Fruit fly (Drosophila melanogaster) whole organism, pupa: ENCODE measurements around the gene CG9164.

Experiments
- CG10348 ChIP-seq: fragments of 200-800 bp; sonication (Bioruptor generic); IDR thresholded peaks from 2 replicates; pipeline ENCODE4 v1.3.6; 2022; ENCODE audit warnings: missing biosample characterization, missing genetic modification characterization
- CG12605 ChIP-seq: fragments of 200-800 bp; sonication (Bioruptor generic); IDR thresholded peaks from 2 replicates; pipeline ENCODE4 v1.3.6; 2022; ENCODE audit warnings: missing biosample characterization, missing genetic modification characterization
- CG13204 ChIP-seq: fragments of 200-800 bp; sonication (Bioruptor generic); optimal IDR thresholded peaks from 2 replicates; lab custom pipeline; 2018; ENCODE audit warnings: missing biosample characterization, mild to moderate bottlenecking, missing genetic modification characterization, moderate library complexity
- CG14655 ChIP-seq: fragments of 200-800 bp; sonication (Bioruptor generic); optimal IDR thresholded peaks from 3 replicates; lab custom pipeline; 2017; ENCODE audit warnings: mild to moderate bottlenecking, missing biosample characterization, missing genetic modification reagents, missing genetic modification characterization
- CG15710 ChIP-seq: fragments of 200-800 bp; sonication (Bioruptor generic); optimal IDR thresholded peaks from 2 replicates; lab custom pipeline; 2018; ENCODE audit warnings: missing biosample characterization, mild to moderate bottlenecking, missing genetic modification characterization, moderate library complexity
- CG17806 ChIP-seq: fragments of 200-800 bp; sonication (Bioruptor generic); optimal IDR thresholded peaks from 2 replicates; lab custom pipeline; 2018; ENCODE audit warnings: missing biosample characterization, mild to moderate bottlenecking, missing genetic modification characterization, moderate library complexity
- CG32121 ChIP-seq: fragments of 200-800 bp; sonication (Bioruptor generic); IDR thresholded peaks from 2 replicates; pipeline ENCODE4 v1.3.6; 2022; ENCODE audit warnings: missing biosample characterization, missing genetic modification characterization
- CG34367 ChIP-seq: fragments of 200-800 bp; sonication (Bioruptor generic); optimal IDR thresholded peaks from 2 replicates; lab custom pipeline; 2018; ENCODE audit warnings: missing biosample characterization, mild to moderate bottlenecking, missing genetic modification characterization
- CG4496 ChIP-seq: fragments of 200-800 bp; sonication (Bioruptor generic); IDR thresholded peaks from 3 replicates; pipeline ENCODE4 v1.3.6; 2022; ENCODE audit warnings: missing biosample characterization, missing genetic modification characterization
- CG8159 ChIP-seq: fragments of 200-800 bp; sonication (Bioruptor generic); optimal IDR thresholded peaks from 3 replicates; lab custom pipeline; 2018; ENCODE audit warnings: missing biosample characterization, mild to moderate bottlenecking, missing genetic modification characterization, moderate library complexity
- CG8301 ChIP-seq: fragments of 200-800 bp; sonication (Bioruptor generic); optimal IDR thresholded peaks from 2 replicates; lab custom pipeline; 2018; ENCODE audit warnings: missing biosample characterization, mild to moderate bottlenecking, missing genetic modification characterization
- CG9948 ChIP-seq: fragments of 200-800 bp; sonication (Bioruptor generic); optimal IDR thresholded peaks from 2 replicates; lab custom pipeline; 2018; ENCODE audit warnings: missing biosample characterization, mild to moderate bottlenecking, missing genetic modification characterization, moderate library complexity
- D1 ChIP-seq: fragments of 200-800 bp; sonication (Bioruptor generic); optimal IDR thresholded peaks from 2 replicates; lab custom pipeline; 2018; ENCODE audit warnings: missing biosample characterization, mild to moderate bottlenecking, missing genetic modification characterization, moderate library complexity
- EcR ChIP-seq: fragments of 200-800 bp; sonication (Bioruptor generic); optimal IDR thresholded peaks from 3 replicates; lab custom pipeline; 2019; ENCODE audit warnings: missing biosample characterization, missing genetic modification characterization, mild to moderate bottlenecking, moderate library complexity, missing genetic modification reagents
- Ets98B ChIP-seq: fragments of 200-800 bp; sonication (Bioruptor generic); IDR thresholded peaks from 2 replicates; pipeline ENCODE4 v1.3.6; 2022; ENCODE audit warnings: missing biosample characterization, missing genetic modification characterization
- Pif1A ChIP-seq: fragments of 200-800 bp; sonication (Bioruptor generic); optimal IDR thresholded peaks from 3 replicates; lab custom pipeline; 2016; ENCODE audit warnings: missing biosample characterization, missing genetic modification characterization
- Pif1B ChIP-seq: fragments of 200-800 bp; sonication (Bioruptor generic); optimal IDR thresholded peaks from 3 replicates; lab custom pipeline; 2016; ENCODE audit warnings: missing biosample characterization, missing genetic modification characterization
- Snoo ChIP-seq: fragments of 200-800 bp; sonication (Bioruptor generic); optimal IDR thresholded peaks from 3 replicates; lab custom pipeline; 2017; ENCODE audit warnings: missing biosample characterization, mild to moderate bottlenecking, missing genetic modification characterization, inconsistent platforms
- fd96Ca ChIP-seq: fragments of 200-800 bp; sonication (Bioruptor generic); IDR thresholded peaks from 3 replicates; pipeline ENCODE4 v1.3.6; 2022; ENCODE audit warnings: missing biosample characterization, missing genetic modification characterization
- gl ChIP-seq: fragments of 200-800 bp; sonication (Bioruptor generic); optimal IDR thresholded peaks from 2 replicates; lab custom pipeline; 2018; ENCODE audit warnings: missing biosample characterization, mild to moderate bottlenecking, missing genetic modification characterization
- rn ChIP-seq: fragments of 200-800 bp; sonication (Bioruptor generic); IDR thresholded peaks from 2 replicates; pipeline ENCODE4 v1.3.6; 2022; ENCODE audit warnings: missing biosample characterization, missing genetic modification characterization

CG9164 gene

DNA sequence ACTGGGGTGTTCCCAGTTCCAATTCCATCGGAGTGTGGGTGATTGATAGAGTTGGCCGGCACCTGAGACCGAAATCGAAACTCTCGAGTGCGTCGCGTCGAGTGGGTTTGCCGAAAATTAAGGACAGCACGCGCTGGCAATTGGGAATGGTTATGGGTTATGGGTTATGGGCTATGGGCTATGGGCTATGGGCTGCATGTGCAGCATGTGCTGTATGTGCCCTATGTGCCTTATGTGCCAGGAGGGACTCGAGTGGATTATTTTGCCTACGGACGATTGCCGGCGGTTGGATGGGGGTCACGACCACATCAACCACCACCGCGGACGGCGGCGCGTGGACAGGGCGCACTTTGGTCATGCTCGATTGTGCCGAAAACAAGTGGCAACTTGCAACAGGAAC, 15.1 kb downstream of the CG9164 start:
- no peak for TF ChIP-seq CG4496 (GFP tag; lab: Robert Waterston, UW)
- no peak for TF ChIP-seq EcR (GFP tag; lab: Kevin White, UChicago)
- no peak for TF ChIP-seq CG10348 (GFP tag; lab: Robert Waterston, UW)
- TF ChIP-seq CG32121 (GFP tag; lab: Robert Waterston, UW), result no peak
- TF ChIP-seq CG8301 (tag; lab: Kevin White, UChicago), result no peak
- TF ChIP-seq Snoo (tag; lab: Kevin White, UChicago), result no peak
- TF ChIP-seq CG34367 (tag; lab: Kevin White, UChicago), result no peak
- no peak for TF ChIP-seq CG12605 (GFP tag; lab: Robert Waterston, UW)
- no peak for TF ChIP-seq D1
- TF ChIP-seq Pif1A (GFP tag; lab: Kevin White, UChicago), result no peak
- TF ChIP-seq CG8159 (tag; lab: Kevin White, UChicago), result no peak
- TF ChIP-seq CG9948 (tag; lab: Kevin White, UChicago), result no peak

DNA sequence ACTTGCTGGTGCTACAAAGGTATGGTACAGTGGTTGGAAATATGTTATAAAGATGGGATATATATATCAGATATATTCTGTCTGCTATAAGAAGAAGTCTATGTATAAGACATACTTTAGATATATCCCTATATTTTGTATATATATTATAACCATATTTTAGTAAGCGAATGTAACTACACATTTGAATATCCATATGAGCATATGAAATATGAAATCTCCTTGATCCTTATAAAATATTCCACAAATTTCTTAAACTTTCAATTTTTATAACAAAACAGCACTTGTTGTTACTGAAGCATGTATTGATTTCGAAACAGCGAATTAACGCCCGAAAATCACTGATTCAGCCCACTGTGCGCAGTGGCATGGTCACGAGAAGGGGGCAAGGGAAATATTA, 20.8 kb downstream of the CG9164 start:
- peak; percentile 39 for TF ChIP-seq CG8159 (tag; lab: Kevin White, UChicago)
- no peak for TF ChIP-seq CG34367 (tag; lab: Kevin White, UChicago)
- TF ChIP-seq Snoo (tag; lab: Kevin White, UChicago), result no peak
- no peak for TF ChIP-seq Ets98B (GFP tag; lab: Robert Waterston, UW)
- no peak for TF ChIP-seq rn
- no peak for TF ChIP-seq CG13204 (GFP tag; lab: Kevin White, UChicago)
- no peak for TF ChIP-seq CG4496 (GFP tag; lab: Robert Waterston, UW)
- TF ChIP-seq Pif1B, result no peak

DNA sequence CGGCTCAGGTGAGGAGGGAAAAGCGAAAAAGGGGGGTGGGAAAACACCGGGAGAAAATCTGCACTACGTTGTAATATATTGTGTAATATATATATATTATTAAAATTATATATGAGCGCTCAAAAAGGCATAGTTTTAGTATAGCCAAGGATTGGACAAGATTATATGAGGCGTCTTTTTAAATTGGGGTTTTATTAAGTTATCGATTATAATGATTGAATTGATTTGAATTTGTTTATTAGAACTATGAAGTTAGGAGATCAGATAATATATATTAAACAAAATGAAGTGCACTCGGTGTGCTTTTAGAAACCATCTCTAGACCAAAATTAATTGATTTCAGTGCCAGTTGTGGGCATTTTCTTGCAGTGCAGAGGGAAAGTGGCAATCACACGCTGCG, 21.6 kb downstream of the CG9164 start:
- TF ChIP-seq CG12605 (GFP tag; lab: Robert Waterston, UW), result no peak
- peak; percentile 3 for TF ChIP-seq CG15710 (tag; lab: Kevin White, UChicago)
- TF ChIP-seq CG8301 (tag; lab: Kevin White, UChicago), result no peak
- no peak for TF ChIP-seq EcR (GFP tag; lab: Kevin White, UChicago)
- peak; percentile 1 for TF ChIP-seq CG14655
- peak; percentile 38 for TF ChIP-seq CG8159 (tag; lab: Kevin White, UChicago)
- no peak for TF ChIP-seq CG4496 (GFP tag; lab: Robert Waterston, UW)

DNA sequence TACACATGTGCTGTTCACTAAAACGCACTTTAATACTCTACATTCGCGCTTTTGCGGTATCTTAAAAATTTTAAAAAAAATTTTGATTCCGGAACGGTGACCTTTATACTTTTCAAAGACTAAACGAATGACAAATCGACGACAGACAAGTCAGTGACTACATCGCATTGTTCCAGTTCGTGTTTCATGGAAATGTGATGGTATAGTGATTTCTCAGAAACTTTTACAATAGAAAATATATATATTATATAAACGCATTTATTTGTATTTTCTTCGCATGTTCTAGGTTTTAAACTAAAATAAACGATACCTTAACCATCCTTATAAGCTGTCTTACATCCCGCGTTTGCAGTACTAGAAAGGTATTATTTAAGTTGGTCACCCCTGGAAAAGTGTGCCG, 24.3 kb downstream of the CG9164 start, which contains the start of gene Pp1-13C:
TSS of gene Pp1-13C (minus strand) at position 101 of the 400 bp plus-strand sequence.
- TF ChIP-seq CG14655 (no peak), Pif1B (no peak), CG15710 (tag; lab: Kevin White, UChicago) (no peak), CG32121 (GFP tag; lab: Robert Waterston, UW) (no peak), D1 (no peak), CG4496 (GFP tag; lab: Robert Waterston, UW) (no peak)

DNA sequence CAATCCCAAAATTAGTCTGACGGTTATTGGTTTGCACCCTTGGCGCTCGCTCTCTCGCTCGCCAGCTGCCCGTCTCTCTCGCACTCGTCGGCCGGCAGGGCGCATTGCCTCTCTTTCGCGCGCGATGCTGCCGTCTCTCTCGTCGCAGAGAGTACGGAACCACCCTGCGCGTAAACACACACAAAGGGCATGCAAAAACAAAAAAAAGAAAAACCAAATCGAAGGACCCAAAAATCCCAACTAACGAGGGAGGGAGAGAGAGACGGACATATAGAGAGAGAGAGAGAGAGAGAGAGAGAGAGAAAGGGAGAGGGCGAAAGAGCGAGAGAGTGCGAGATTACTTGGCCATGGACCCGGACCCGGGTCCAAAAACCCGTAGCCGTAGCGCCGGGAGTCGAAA, 28.8 kb downstream of the CG9164 start:
- no peak for TF ChIP-seq CG17806 (tag; lab: Kevin White, UChicago)
- TF ChIP-seq Ets98B (GFP tag; lab: Robert Waterston, UW), result no peak
- TF ChIP-seq CG14655, result no peak
- no peak for TF ChIP-seq fd96Ca (GFP tag; lab: Robert Waterston, UW)
- TF ChIP-seq rn, result no peak
- no peak for TF ChIP-seq EcR (GFP tag; lab: Kevin White, UChicago)
- TF ChIP-seq CG10348 (GFP tag; lab: Robert Waterston, UW), result no peak
- TF ChIP-seq Pif1B, result no peak
- no peak for TF ChIP-seq gl (tag; lab: Kevin White, UChicago)
- no peak for TF ChIP-seq CG4496 (GFP tag; lab: Robert Waterston, UW)
- TF ChIP-seq CG13204 (GFP tag; lab: Kevin White, UChicago), result no peak

DNA sequence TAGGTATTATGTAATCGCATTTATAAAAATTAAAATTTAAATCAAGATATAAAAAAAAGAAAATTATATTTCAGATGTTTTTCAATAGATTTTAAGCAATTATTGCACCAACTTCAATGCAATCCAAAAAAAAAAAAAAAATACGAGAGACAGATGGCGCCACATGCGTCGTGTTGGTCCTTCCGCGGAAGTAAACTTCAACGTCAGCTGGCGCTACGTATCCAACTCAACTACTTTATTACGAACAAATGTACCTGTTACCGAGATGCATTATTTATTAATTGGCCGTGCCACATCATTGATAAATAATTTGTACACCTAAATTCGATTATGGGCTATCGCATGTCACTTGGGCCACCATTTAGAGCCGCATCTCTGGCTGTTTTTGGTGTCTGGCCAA, 31.6 kb downstream of the CG9164 start:
- TF ChIP-seq Pif1A (GFP tag; lab: Kevin White, UChicago) (no peak), CG4496 (GFP tag; lab: Robert Waterston, UW) (no peak), CG10348 (GFP tag; lab: Robert Waterston, UW) (no peak), CG32121 (GFP tag; lab: Robert Waterston, UW) (no peak), gl (tag; lab: Kevin White, UChicago) (no peak), CG8159 (tag; lab: Kevin White, UChicago) (no peak), EcR (GFP tag; lab: Kevin White, UChicago) (no peak), CG14655 (no peak), CG9948 (tag; lab: Kevin White, UChicago) (no peak), Pif1B (no peak), CG12605 (GFP tag; lab: Robert Waterston, UW) (no peak), CG34367 (tag; lab: Kevin White, UChicago) (no peak), CG17806 (tag; lab: Kevin White, UChicago) (no peak), CG15710 (tag; lab: Kevin White, UChicago) (no peak), Ets98B (GFP tag; lab: Robert Waterston, UW) (no peak), CG13204 (GFP tag; lab: Kevin White, UChicago) (no peak), CG8301 (tag; lab: Kevin White, UChicago) (no peak), fd96Ca (GFP tag; lab: Robert Waterston, UW) (no peak), rn (no peak), Snoo (tag; lab: Kevin White, UChicago) (no peak)

DNA sequence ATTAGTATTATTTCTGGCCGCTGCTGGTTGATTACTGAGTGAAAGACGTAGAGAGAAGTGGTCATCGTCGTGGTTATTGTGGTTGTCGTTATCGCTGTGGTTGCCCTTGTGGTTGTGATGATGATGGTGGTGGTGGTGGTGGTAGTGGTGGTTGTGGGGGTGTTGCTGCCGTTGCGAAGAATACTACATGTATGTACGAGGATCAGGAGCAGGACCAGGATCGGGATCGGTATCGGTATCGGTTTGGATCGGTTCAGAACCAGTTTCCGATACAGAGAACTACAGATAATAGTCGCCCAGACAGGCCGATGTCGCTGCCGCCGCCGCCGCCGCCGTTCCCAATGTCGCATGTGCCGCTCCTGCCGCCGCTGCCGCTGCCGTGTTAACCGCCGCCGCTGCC, 32.5 kb downstream of the CG9164 start:
- TF ChIP-seq CG10348 (GFP tag; lab: Robert Waterston, UW) (no peak), Pif1B (no peak), EcR (GFP tag; lab: Kevin White, UChicago) (no peak), Ets98B (GFP tag; lab: Robert Waterston, UW) (no peak), CG17806 (tag; lab: Kevin White, UChicago) (no peak), Snoo (tag; lab: Kevin White, UChicago) (no peak), Pif1A (GFP tag; lab: Kevin White, UChicago) (no peak), CG14655 (no peak), CG32121 (GFP tag; lab: Robert Waterston, UW) (no peak), CG9948 (tag; lab: Kevin White, UChicago) (no peak)
